Fruit fly (Drosophila melanogaster) whole organism, embryonic: ENCODE measurements around the gene CG5172.
A peak's percentile ranks its signal among the peaks of the same experiment; 100 is the strongest.

Experiments
- Asciz ChIP-seq: fragments of 200-800 bp; sonication (Bioruptor generic); optimal IDR thresholded peaks from 2 replicates; lab custom pipeline; 2017; ENCODE audit warnings: missing biosample characterization, mild to moderate bottlenecking, missing genetic modification characterization, missing genetic modification reagents
- BtbVII ChIP-seq: fragments of 200-800 bp; sonication (Bioruptor generic); optimal IDR thresholded peaks from 3 replicates; lab custom pipeline; 2017; ENCODE audit warnings: missing biosample characterization, mild to moderate bottlenecking, missing genetic modification characterization
- CG10462 ChIP-seq: fragments of 200-800 bp; sonication (Bioruptor generic); optimal IDR thresholded peaks from 2 replicates; lab custom pipeline; 2016; ENCODE audit warnings: missing biosample characterization, missing genetic modification characterization
- CG11085 ChIP-seq: fragments of 200-800 bp; sonication (Bioruptor generic); IDR thresholded peaks from 2 replicates; pipeline ENCODE4 v1.3.6; 2022; ENCODE audit warnings: missing biosample characterization, missing genetic modification characterization
- CG15479 ChIP-seq: fragments of 200-800 bp; sonication (Bioruptor generic); optimal IDR thresholded peaks from 3 replicates; lab custom pipeline; 2019; ENCODE audit warnings: missing biosample characterization, mild to moderate bottlenecking, missing genetic modification characterization, moderate library complexity
- CG17328 ChIP-seq: fragments of 200-800 bp; sonication (Bioruptor generic); IDR thresholded peaks from 2 replicates; pipeline ENCODE4 v1.3.6; 2022; ENCODE audit warnings: missing biosample characterization, missing genetic modification characterization
- CG30403 ChIP-seq: fragments of 200-800 bp; sonication (Bioruptor generic); optimal IDR thresholded peaks from 3 replicates; lab custom pipeline; 2016; ENCODE audit warnings: missing biosample characterization, missing genetic modification characterization
- CG31224 ChIP-seq: fragments of 200-800 bp; sonication (Bioruptor generic); IDR thresholded peaks from 2 replicates; pipeline ENCODE4 v1.3.6; 2022; ENCODE audit warnings: missing biosample characterization, missing genetic modification characterization
- CG31365 ChIP-seq: fragments of 200-800 bp; sonication (Bioruptor generic); optimal IDR thresholded peaks from 2 replicates; lab custom pipeline; 2018; ENCODE audit warnings: missing biosample characterization, mild to moderate bottlenecking, missing genetic modification characterization
- CG33557 ChIP-seq: fragments of 200-800 bp; sonication (Bioruptor generic); optimal IDR thresholded peaks from 2 replicates; lab custom pipeline; 2019; ENCODE audit warnings: missing biosample characterization, mild to moderate bottlenecking, missing genetic modification characterization, moderate library complexity
- CG6175 ChIP-seq: fragments of 200-800 bp; sonication (Bioruptor generic); IDR thresholded peaks from 3 replicates; pipeline ENCODE4 v1.3.6; 2022; ENCODE audit warnings: missing biosample characterization, missing genetic modification characterization
- CG6791 ChIP-seq: fragments of 200-800 bp; sonication (Bioruptor generic); IDR thresholded peaks from 3 replicates; pipeline ENCODE4 v1.3.6; 2022; ENCODE audit warnings: missing biosample characterization, missing genetic modification characterization; ENCODE audit not compliant: partially characterized antibody
- CG7745 ChIP-seq: fragments of 200-800 bp; sonication (Bioruptor generic); optimal IDR thresholded peaks from 2 replicates; lab custom pipeline; 2018; ENCODE audit warnings: missing biosample characterization, mild to moderate bottlenecking, missing genetic modification characterization, moderate library complexity
- CG8281 ChIP-seq: fragments of 200-800 bp; sonication (Bioruptor generic); optimal IDR thresholded peaks from 2 replicates; lab custom pipeline; 2018; ENCODE audit warnings: missing biosample characterization, mild to moderate bottlenecking, missing genetic modification characterization, moderate library complexity
- CG8359 ChIP-seq: fragments of 200-800 bp; sonication (Bioruptor generic); optimal IDR thresholded peaks from 2 replicates; lab custom pipeline; 2017; ENCODE audit warnings: missing biosample characterization, mild to moderate bottlenecking, missing genetic modification characterization, borderline replicate concordance
- D ChIP-seq, 2 experiments: fragments of 200-800 bp in 1 of 2; fragments of >200 bp in 1 of 2; sonication (Bioruptor generic) in 1 of 2; optimal IDR thresholded peaks; 2 replicates in 1 of 2; 3 replicates in 1 of 2; lab custom pipeline; 2017; ENCODE audit warnings: mild to moderate bottlenecking in 1 of 2, missing biosample characterization in 1 of 2, missing genetic modification characterization in 1 of 2, missing genetic modification reagents in 1 of 2
- Dbx ChIP-seq: fragments of 200-800 bp; sonication (Bioruptor generic); IDR thresholded peaks from 3 replicates; pipeline ENCODE4 v1.3.6; 2022; ENCODE audit warnings: missing biosample characterization, missing genetic modification characterization
- Ets97D ChIP-seq: fragments of 200-800 bp; sonication (Bioruptor generic); optimal IDR thresholded peaks from 3 replicates; lab custom pipeline; 2016; ENCODE audit warnings: missing biosample characterization, missing genetic modification characterization
- Fer2 ChIP-seq: fragments of 200-800 bp; sonication (Bioruptor generic); optimal IDR thresholded peaks from 2 replicates; lab custom pipeline; 2018; ENCODE audit warnings: missing biosample characterization, mild to moderate bottlenecking, missing genetic modification characterization, moderate library complexity
- Hr39 ChIP-seq: fragments of >200 bp; optimal IDR thresholded peaks from 2 replicates; lab custom pipeline; 2017
- NC2β ChIP-seq: fragments of 200-800 bp; sonication (Bioruptor generic); optimal IDR thresholded peaks from 2 replicates; lab custom pipeline; 2016; ENCODE audit warnings: missing biosample characterization, missing genetic modification characterization
- abd-A ChIP-seq: fragments of 200-800 bp; sonication (Bioruptor generic); optimal IDR thresholded peaks from 3 replicates; lab custom pipeline; 2019; ENCODE audit warnings: missing biosample characterization, mild to moderate bottlenecking, missing genetic modification characterization, moderate library complexity
- caup ChIP-seq: fragments of 200-800 bp; sonication (Bioruptor generic); optimal IDR thresholded peaks from 3 replicates; lab custom pipeline; 2017; ENCODE audit warnings: missing biosample characterization, mild to moderate bottlenecking, missing genetic modification characterization, moderate library complexity; ENCODE audit not compliant: severe bottlenecking
- danr ChIP-seq: fragments of 200-800 bp; sonication (Bioruptor generic); IDR thresholded peaks from 2 replicates; pipeline ENCODE4 v1.3.6; 2022; ENCODE audit warnings: missing biosample characterization, missing genetic modification characterization
- dm ChIP-seq: fragments of 200-800 bp; sonication (Bioruptor generic); optimal IDR thresholded peaks from 3 replicates; lab custom pipeline; 2016; ENCODE audit warnings: missing biosample characterization, missing genetic modification characterization
- gro ChIP-seq: fragments of 200-800 bp; sonication (Bioruptor generic); optimal IDR thresholded peaks from 2 replicates; lab custom pipeline; 2016; ENCODE audit warnings: missing biosample characterization, missing genetic modification characterization
- gsb-n ChIP-seq: fragments of 200-800 bp; sonication (Bioruptor generic); optimal IDR thresholded peaks from 3 replicates; lab custom pipeline; 2018; ENCODE audit warnings: missing biosample characterization, mild to moderate bottlenecking, missing genetic modification characterization
- gt ChIP-seq: fragments of 200-800 bp; sonication (Bioruptor generic); IDR thresholded peaks from 2 replicates; pipeline ENCODE4 v1.3.6; 2022; ENCODE audit warnings: missing biosample characterization, missing genetic modification characterization
- jigr1 ChIP-seq: fragments of 200-800 bp; sonication (Bioruptor generic); IDR thresholded peaks from 3 replicates; pipeline ENCODE4 v1.3.6; 2022; ENCODE audit warnings: missing biosample characterization, missing genetic modification characterization
- kay ChIP-seq: fragments of 200-800 bp; sonication (Bioruptor generic); optimal IDR thresholded peaks from 2 replicates; lab custom pipeline; 2016; ENCODE audit warnings: missing biosample characterization, missing genetic modification characterization
- pan ChIP-seq, 4 experiments: fragments of >200 bp in 3 of 4; fragments of 200-800 bp in 1 of 4; sonication (Bioruptor generic) in 1 of 4; optimal IDR thresholded peaks in 3 of 4; IDR thresholded peaks in 1 of 4; 2 replicates each; pipeline versions ENCODE4 v1.3.6 to Lab custom; 2017 to 2022; ENCODE audit warnings: missing biosample characterization in 2 of 4, missing genetic modification characterization in 2 of 4, mixed read lengths in 1 of 4
- pho ChIP-seq: fragments of 200-800 bp; sonication (Bioruptor generic); optimal IDR thresholded peaks from 2 replicates; lab custom pipeline; 2016; ENCODE audit warnings: missing biosample characterization, missing genetic modification characterization
- pzg ChIP-seq: fragments of 200-800 bp; sonication (Bioruptor generic); optimal IDR thresholded peaks from 3 replicates; lab custom pipeline; 2018; ENCODE audit warnings: missing biosample characterization, mild to moderate bottlenecking, missing genetic modification characterization, moderate library complexity
- repo ChIP-seq: fragments of 200-800 bp; sonication (Bioruptor generic); optimal IDR thresholded peaks from 2 replicates; lab custom pipeline; 2016; ENCODE audit warnings: missing biosample characterization, missing genetic modification characterization
- slou ChIP-seq: fragments of 200-800 bp; sonication (Bioruptor generic); optimal IDR thresholded peaks from 3 replicates; lab custom pipeline; 2016; ENCODE audit warnings: missing biosample characterization, missing genetic modification characterization
- stc ChIP-seq: fragments of 200-800 bp; sonication (Bioruptor generic); IDR thresholded peaks from 2 replicates; pipeline ENCODE4 v1.3.6; 2022; ENCODE audit warnings: missing biosample characterization, missing genetic modification characterization
- tap ChIP-seq: fragments of 200-800 bp; optimal IDR thresholded peaks from 3 replicates; lab custom pipeline; 2019; ENCODE audit warnings: missing biosample characterization, mild to moderate bottlenecking, missing genetic modification characterization, moderate library complexity
- vvl ChIP-seq: fragments of 200-800 bp; sonication (Bioruptor generic); IDR thresholded peaks from 2 replicates; pipeline ENCODE4 v1.3.6; 2022; ENCODE audit warnings: missing biosample characterization, missing genetic modification characterization
- wdn ChIP-seq: fragments of 200-800 bp; sonication (Bioruptor generic); IDR thresholded peaks from 2 replicates; pipeline ENCODE4 v1.3.6; 2022; ENCODE audit warnings: missing biosample characterization, missing genetic modification characterization

The CG5172 gene

DNA sequence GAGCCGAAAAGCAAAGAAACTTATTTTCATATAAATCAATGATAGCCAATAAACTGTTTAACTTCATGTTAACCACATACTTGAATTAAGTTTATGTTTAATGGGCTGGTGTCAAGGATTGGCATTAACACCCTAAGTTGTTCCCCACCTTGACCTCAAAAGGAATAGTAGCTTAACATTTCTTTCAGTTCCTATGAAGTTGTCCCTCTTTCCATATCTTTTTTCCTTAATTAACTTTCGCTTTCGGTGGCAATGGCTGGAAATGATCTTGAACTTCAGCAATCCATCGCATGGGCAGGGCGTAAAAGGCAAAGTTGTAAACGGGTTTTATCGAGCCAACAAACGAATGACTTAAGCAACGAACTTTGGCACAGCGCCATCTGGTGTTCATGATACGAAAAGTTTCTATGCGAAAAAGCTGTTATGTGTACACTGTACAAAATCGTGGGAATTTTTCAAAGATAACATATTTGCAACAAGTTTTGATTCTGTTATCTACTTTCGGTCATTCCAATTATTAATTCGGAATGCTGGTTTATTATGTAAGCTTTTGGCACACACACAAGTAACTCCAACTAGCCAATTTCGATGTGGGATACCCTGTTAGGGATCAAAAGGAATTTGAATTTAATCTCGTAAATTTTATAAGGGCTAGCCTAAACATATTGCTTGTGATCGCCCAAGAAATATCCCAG, 8.4 kb downstream of the CG5172 start (continued):
- no peak for TF ChIP-seq pho (GFP tag; lab: Kevin White, UChicago)
- no peak for TF ChIP-seq pan (optimal IDR thresholded peaks at IDR 0.05; lab: Kevin White, UChicago)
- no peak for TF ChIP-seq pan (GFP tag; optimal IDR thresholded peaks at IDR 0.05 in 1 of 2, IDR thresholded peaks at IDR 0.05 in 1 of 2)
- no peak for TF ChIP-seq caup (GFP tag; lab: Kevin White, UChicago)
- TF ChIP-seq CG10462 (GFP tag; lab: Kevin White, UChicago) = no peak
- no peak for TF ChIP-seq kay
- no peak for TF ChIP-seq gro (GFP tag; lab: Kevin White, UChicago)
- no peak for TF ChIP-seq danr (GFP tag; lab: Robert Waterston, UW)
- TF ChIP-seq Asciz = no peak
- TF ChIP-seq dm (GFP tag; lab: Kevin White, UChicago) = no peak
- TF ChIP-seq wdn (GFP tag; lab: Robert Waterston, UW) = no peak
- no peak for TF ChIP-seq CG31224 (GFP tag; lab: Robert Waterston, UW)
- TF ChIP-seq D (optimal IDR thresholded peaks at IDR 0.05; lab: Kevin White, UChicago) = no peak
- TF ChIP-seq D (GFP tag; optimal IDR thresholded peaks at IDR 0.05; lab: Kevin White, UChicago) = no peak
- TF ChIP-seq pzg (GFP tag; lab: Kevin White, UChicago) = no peak
- no peak for TF ChIP-seq jigr1
- no peak for TF ChIP-seq tap (tag; lab: Kevin White, UChicago)
- no peak for TF ChIP-seq Dbx
- no peak for TF ChIP-seq slou
- TF ChIP-seq NC2β (GFP tag; lab: Kevin White, UChicago) = peak; percentile 44
- TF ChIP-seq abd-A = peak; percentile 74
- TF ChIP-seq CG11085 (GFP tag; lab: Robert Waterston, UW) = no peak
- no peak for TF ChIP-seq CG6791 (GFP tag; lab: Robert Waterston, UW)
- TF ChIP-seq vvl = no peak
- TF ChIP-seq CG8359 (GFP tag; lab: Kevin White, UChicago) = no peak
- TF ChIP-seq CG15479 = no peak
- TF ChIP-seq Fer2 (tag; lab: Kevin White, UChicago) = no peak
- TF ChIP-seq Hr39 = no peak
- no peak for TF ChIP-seq CG8281 (tag; lab: Kevin White, UChicago)
- peak; percentile 30 for TF ChIP-seq CG30403 (GFP tag; lab: Kevin White, UChicago)
- TF ChIP-seq BtbVII (GFP tag; lab: Kevin White, UChicago) = no peak
- TF ChIP-seq CG33557 = no peak
- TF ChIP-seq gsb-n (tag; lab: Kevin White, UChicago) = no peak
- no peak for TF ChIP-seq gt (GFP tag; lab: Robert Waterston, UW)
- TF ChIP-seq repo (GFP tag; lab: Kevin White, UChicago) = no peak
- no peak for TF ChIP-seq CG7745 (tag; lab: Kevin White, UChicago)
- TF ChIP-seq CG6175 (GFP tag; lab: Robert Waterston, UW) = no peak

- TF ChIP-seq CG17328 (GFP tag; lab: Robert Waterston, UW) = no peak
- no peak for TF ChIP-seq stc (GFP tag; lab: Robert Waterston, UW)
- TF ChIP-seq CG31365 = no peak
- no peak for TF ChIP-seq Ets97D (GFP tag; lab: Kevin White, UChicago)
Observed at dm6 chrX:17230944-17231343, 9.7 kb downstream of the CG5172 start, which contains the start of gene CG10597. Gene CG10597, minus strand, starts transcription at chrX:17231044.
